Worm (Caenorhabditis elegans): ENCODE results near the gene txt-13.
A peak's percentile ranks its signal among the peaks of the same experiment; 100 is the strongest.

DNA sequence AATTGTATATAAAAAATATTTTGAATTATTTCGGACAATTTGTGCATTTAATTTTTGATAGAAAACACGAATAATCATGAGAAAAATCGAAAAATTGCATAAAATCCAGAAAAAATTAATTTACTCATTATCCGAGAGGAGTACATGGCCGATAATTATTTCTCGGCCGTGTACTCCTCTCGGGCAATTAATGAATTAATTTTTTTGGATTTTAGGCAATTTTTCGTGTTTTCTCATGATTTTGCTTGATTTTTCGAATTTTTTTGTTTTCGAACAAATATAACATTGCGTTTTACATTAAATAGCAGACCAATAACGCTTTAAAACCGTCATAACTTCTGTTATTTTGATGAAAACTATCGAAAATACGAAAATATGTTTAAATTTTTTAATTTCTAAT, 32.4 kb upstream of the txt-13 start:
- TF ChIP-seq ref-2 (tag; optimal IDR thresholded peaks at IDR 0.05) (peak; percentile 12), nhr-11 (tag; optimal IDR thresholded peaks at IDR 0.05) (no peak)
